Fruit fly (Drosophila melanogaster) S2 (cell line): Measurements from ENCODE around the gene CG31141.

Experiments
- CG8478 ChIP-seq: fragments of >200 bp; optimal IDR thresholded peaks from 2 replicates; lab custom pipeline; 2018
- CTCF ChIP-seq, 2 experiments: fragments of >200 bp; optimal IDR thresholded peaks; 2 replicates each; lab custom pipeline; 2018

dm6 chr3R:23948324-23948465 is 25.1 kb downstream of the CG31141 start, which contains the start of gene CG12268:
- TF ChIP-seq CTCF (optimal IDR thresholded peaks at IDR 0.05; lab: Kevin White, UChicago) = no peak
- TF ChIP-seq CG8478 (lab: Kevin White, UChicago) = no peak
